Worm (Caenorhabditis elegans) whole organism, L1 larva: ENCODE results near the gene F18E9.8.
A peak's percentile ranks its signal among the peaks of the same experiment; 100 is the strongest.
"Not testable (repeated sequence)": the region's sequence is repeated elsewhere in the genome, so short reads cannot be mapped to it uniquely, and the experiment has no call there.

Source experiments
- C04F5.9 ChIP-seq: sonication (generic microtip); optimal IDR thresholded peaks from 2 replicates; lab custom pipeline; 2016; ENCODE audit warnings: missing genetic modification characterization, missing compliant biosample characterization
- C16A3.4 ChIP-seq: fragments of 150-350 bp; optimal IDR thresholded peaks from 2 replicates; lab custom pipeline; 2014; ENCODE audit warnings: missing biosample characterization, missing genetic modification characterization
- C34B4.2 ChIP-seq: sonication (generic microtip); optimal IDR thresholded peaks from 2 replicates; lab custom pipeline; 2017; ENCODE audit warnings: mild to moderate bottlenecking, missing genetic modification characterization, missing compliant biosample characterization
- ama-1 ChIP-seq: fragments of 150-350 bp; optimal IDR thresholded peaks from 2 replicates; lab custom pipeline; 2014
- blmp-1 ChIP-seq: fragments of 150-350 bp; optimal IDR thresholded peaks from 2 replicates; lab custom pipeline; 2014; ENCODE audit warnings: missing biosample characterization, missing genetic modification characterization
- ceh-82 ChIP-seq, 3 experiments: fragments of 150-350 bp in 1 of 3; sonication (generic microtip) in 2 of 3; optimal IDR thresholded peaks; 2 replicates each; lab custom pipeline; 2014 to 2017; ENCODE audit warnings: missing biosample characterization in 3 of 3, missing genetic modification characterization in 3 of 3
- ceh-90 ChIP-seq: sonication (generic microtip); optimal IDR thresholded peaks from 2 replicates; lab custom pipeline; 2016; ENCODE audit warnings: missing genetic modification characterization, missing compliant biosample characterization
- dpl-1 ChIP-seq, 3 experiments: fragments of 150-350 bp in 2 of 3; sonication (generic microtip) in 1 of 3; optimal IDR thresholded peaks; 2 replicates each; lab custom pipeline; 2014 to 2017; ENCODE audit warnings: missing biosample characterization in 3 of 3, missing genetic modification characterization in 3 of 3, missing genetic modification reagents in 3 of 3
- dsc-1 ChIP-seq: sonication (generic microtip); optimal IDR thresholded peaks from 2 replicates; lab custom pipeline; 2016; ENCODE audit warnings: mild to moderate bottlenecking, missing genetic modification characterization, missing compliant biosample characterization
- efl-1 ChIP-seq, 4 experiments: fragments of 150-350 bp; optimal IDR thresholded peaks in 3 of 4; peaks in 1 of 4; 1 replicate in 1 of 4; 2 replicates in 3 of 4; lab custom pipeline; 2014; ENCODE audit warnings: missing biosample characterization in 2 of 4, missing genetic modification characterization in 2 of 4, missing genetic modification reagents in 2 of 4
- elt-3 ChIP-seq, 6 experiments: fragments of 150-350 bp in 1 of 6; sonication (generic microtip); optimal IDR thresholded peaks; 2 replicates each; lab custom pipeline; 2017 to 2018; ENCODE audit warnings: missing biosample characterization in 6 of 6, missing genetic modification characterization in 6 of 6, inconsistent platforms in 1 of 6
- ets-5 ChIP-seq: fragments of 200-800 bp; sonication (Bioruptor generic); IDR thresholded peaks from 2 replicates; pipeline ENCODE4 v1.3.6; 2022; ENCODE audit warnings: missing genetic modification characterization, missing compliant biosample characterization
- fkh-4 ChIP-seq: sonication (generic microtip); optimal IDR thresholded peaks from 2 replicates; lab custom pipeline; 2016; ENCODE audit warnings: missing compliant biosample characterization, missing genetic modification characterization, borderline replicate concordance
- fkh-8 ChIP-seq: sonication (generic microtip); optimal IDR thresholded peaks from 2 replicates; lab custom pipeline; 2016; ENCODE audit warnings: mild to moderate bottlenecking, missing genetic modification characterization, missing compliant biosample characterization
- fos-1 ChIP-seq: fragments of 150-350 bp; optimal IDR thresholded peaks from 2 replicates; lab custom pipeline; 2014; ENCODE audit warnings: missing biosample characterization, missing genetic modification characterization
- grh-1 ChIP-seq: fragments of 200-800 bp; sonication (Bioruptor generic); IDR thresholded peaks from 2 replicates; pipeline ENCODE4 v1.3.6; 2022; ENCODE audit warnings: missing genetic modification reagents, missing genetic modification characterization, missing compliant biosample characterization
- hlh-4 ChIP-seq: sonication (generic microtip); optimal IDR thresholded peaks from 2 replicates; lab custom pipeline; 2016; ENCODE audit warnings: mild to moderate bottlenecking, missing genetic modification characterization, missing compliant biosample characterization
- hpl-2 ChIP-seq: fragments of 150-350 bp; optimal IDR thresholded peaks from 2 replicates; lab custom pipeline; 2014; ENCODE audit warnings: missing biosample characterization, missing genetic modification reagents, missing genetic modification characterization
- irx-1 ChIP-seq: sonication (generic microtip); optimal IDR thresholded peaks from 2 replicates; lab custom pipeline; 2016; ENCODE audit warnings: missing genetic modification characterization, missing compliant biosample characterization
- jun-1 ChIP-seq: fragments of 150-350 bp; optimal IDR thresholded peaks from 2 replicates; lab custom pipeline; 2014; ENCODE audit warnings: missing biosample characterization, missing genetic modification reagents, missing genetic modification characterization
- lin-14 ChIP-seq: fragments of 200-800 bp; sonication (Bioruptor generic); optimal IDR thresholded peaks from 2 replicates; lab custom pipeline; 2018; ENCODE audit warnings: mild to moderate bottlenecking, missing genetic modification characterization, moderate library complexity, missing compliant biosample characterization
- lin-35 ChIP-seq, 2 experiments: fragments of 150-350 bp; optimal IDR thresholded peaks; 2 replicates each; lab custom pipeline; 2014; ENCODE audit warnings: missing biosample characterization in 2 of 2, missing genetic modification characterization in 2 of 2, missing genetic modification reagents in 2 of 2
- lin-39 ChIP-seq: fragments of 150-350 bp; optimal IDR thresholded peaks from 2 replicates; lab custom pipeline; 2014; ENCODE audit warnings: missing biosample characterization, missing genetic modification reagents, missing genetic modification characterization
- lsy-2 ChIP-seq, 2 experiments: fragments of 150-350 bp; optimal IDR thresholded peaks; 2 replicates each; lab custom pipeline; 2014; ENCODE audit warnings: missing biosample characterization in 2 of 2, missing genetic modification characterization in 2 of 2
- mdl-1 ChIP-seq, 2 experiments: fragments of 150-350 bp; optimal IDR thresholded peaks; 2 replicates each; lab custom pipeline; 2014 to 2017; ENCODE audit warnings: missing biosample characterization in 2 of 2, missing genetic modification characterization in 2 of 2, inconsistent platforms in 1 of 2
- nhr-12 ChIP-seq: sonication (generic microtip); optimal IDR thresholded peaks from 2 replicates; lab custom pipeline; 2017; ENCODE audit warnings: missing biosample characterization, missing genetic modification characterization
- nhr-19 ChIP-seq: fragments of 200-800 bp; sonication (Bioruptor generic); conservative IDR thresholded peaks from 2 replicates; pipeline ENCODE4 v1.3.6; 2022; ENCODE audit warnings: missing genetic modification characterization, missing compliant biosample characterization
- nhr-20 ChIP-seq: sonication (generic microtip); optimal IDR thresholded peaks from 2 replicates; lab custom pipeline; 2016; ENCODE audit warnings: mild to moderate bottlenecking, missing genetic modification characterization, missing compliant biosample characterization
- nhr-237 ChIP-seq: fragments of 150-350 bp; optimal IDR thresholded peaks from 2 replicates; lab custom pipeline; 2014; ENCODE audit warnings: missing biosample characterization, missing genetic modification characterization
- nhr-76 ChIP-seq: sonication (generic microtip); optimal IDR thresholded peaks from 2 replicates; lab custom pipeline; 2017; ENCODE audit warnings: missing biosample characterization, missing genetic modification characterization
- nhr-77 ChIP-seq: fragments of 150-350 bp; optimal IDR thresholded peaks from 2 replicates; lab custom pipeline; 2014; ENCODE audit warnings: missing biosample characterization, missing genetic modification characterization
- nhr-84 ChIP-seq: sonication (generic microtip); optimal IDR thresholded peaks from 2 replicates; lab custom pipeline; 2017; ENCODE audit warnings: missing biosample characterization, missing genetic modification characterization
- pag-3 ChIP-seq: sonication (generic microtip); optimal IDR thresholded peaks from 2 replicates; lab custom pipeline; 2017; ENCODE audit warnings: missing genetic modification characterization, mild to moderate bottlenecking, missing compliant biosample characterization, antibody characterized with exemption, borderline replicate concordance; ENCODE audit not compliant: insufficient read depth
- rnt-1 ChIP-seq: sonication (generic microtip); optimal IDR thresholded peaks from 2 replicates; lab custom pipeline; 2016; ENCODE audit warnings: mild to moderate bottlenecking, missing genetic modification characterization, moderate library complexity, missing compliant biosample characterization
- skn-1 ChIP-seq: fragments of 150-350 bp; optimal IDR thresholded peaks from 2 replicates; lab custom pipeline; 2014; ENCODE audit warnings: missing biosample characterization, missing genetic modification characterization
- sox-4 ChIP-seq: sonication (generic microtip); optimal IDR thresholded peaks from 2 replicates; lab custom pipeline; 2016; ENCODE audit warnings: missing genetic modification characterization, missing compliant biosample characterization
- sptf-1 ChIP-seq: fragments of 150-350 bp; optimal IDR thresholded peaks from 2 replicates; lab custom pipeline; 2014; ENCODE audit warnings: missing biosample characterization, missing genetic modification characterization
- sup-37 ChIP-seq: fragments of 200-800 bp; sonication (Bioruptor generic); optimal IDR thresholded peaks from 2 replicates; lab custom pipeline; 2018; ENCODE audit warnings: mild to moderate bottlenecking, missing genetic modification characterization, missing compliant biosample characterization
- swsn-7 ChIP-seq: sonication (generic microtip); optimal IDR thresholded peaks from 2 replicates; lab custom pipeline; 2016; ENCODE audit warnings: missing genetic modification characterization, missing compliant biosample characterization
- tbx-2 ChIP-seq: sonication (generic microtip); optimal IDR thresholded peaks from 2 replicates; lab custom pipeline; 2016; ENCODE audit warnings: missing genetic modification characterization, missing compliant biosample characterization
- tlp-1 ChIP-seq: fragments of 150-350 bp; optimal IDR thresholded peaks from 2 replicates; lab custom pipeline; 2014; ENCODE audit warnings: missing biosample characterization, missing genetic modification characterization
- unc-130 ChIP-seq: fragments of 150-350 bp; optimal IDR thresholded peaks from 2 replicates; lab custom pipeline; 2017; ENCODE audit warnings: missing biosample characterization, missing genetic modification characterization, inconsistent platforms
- unc-30 ChIP-seq: sonication (generic microtip); optimal IDR thresholded peaks from 2 replicates; lab custom pipeline; 2017; ENCODE audit warnings: missing biosample characterization, missing genetic modification characterization
- unc-62 ChIP-seq: fragments of 150-350 bp; optimal IDR thresholded peaks from 2 replicates; lab custom pipeline; 2014; ENCODE audit warnings: missing biosample characterization, missing genetic modification reagents, missing genetic modification characterization
- unc-98 ChIP-seq: fragments of 200-800 bp; sonication (Bioruptor generic); IDR thresholded peaks from 2 replicates; pipeline ENCODE4 v1.3.6; 2022; ENCODE audit warnings: missing genetic modification characterization, missing compliant biosample characterization
- xbp-1 ChIP-seq: sonication (generic microtip); optimal IDR thresholded peaks from 2 replicates; lab custom pipeline; 2016; ENCODE audit warnings: missing genetic modification characterization, missing compliant biosample characterization
- ztf-11 ChIP-seq, 2 experiments: sonication (generic microtip); optimal IDR thresholded peaks; 2 replicates each; lab custom pipeline; 2016 to 2017; ENCODE audit warnings: missing genetic modification characterization in 2 of 2, missing biosample characterization in 1 of 2, missing compliant biosample characterization in 1 of 2
- ztf-4 ChIP-seq: fragments of 150-350 bp; optimal IDR thresholded peaks from 2 replicates; lab custom pipeline; 2014; ENCODE audit warnings: missing biosample characterization, missing genetic modification characterization

F18E9.8 gene

DNA sequence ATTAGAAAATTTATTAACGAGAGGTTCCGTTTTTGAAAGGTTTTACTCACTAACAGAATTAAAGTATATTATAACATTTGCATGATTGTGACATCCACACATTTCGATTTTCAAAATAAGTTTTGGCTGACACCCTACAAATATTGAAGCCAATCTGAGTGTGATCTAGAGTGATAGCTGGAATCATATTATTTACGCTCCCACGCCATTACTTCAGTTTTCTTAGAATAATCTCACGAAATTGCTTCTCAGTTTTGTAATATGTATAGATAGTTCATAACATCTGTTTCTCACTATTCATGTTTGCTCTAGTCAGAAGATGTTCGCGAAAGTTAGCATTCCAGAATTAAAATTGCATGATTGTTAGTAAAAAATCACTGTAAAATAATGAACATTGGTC is 30.9 kb upstream of the F18E9.8 start:
- TF ChIP-seq ceh-82 (tag; optimal IDR thresholded peaks at IDR 0.05; lab: Kevin White, UChicago) (no peak), fkh-8 (tag; lab: Kevin White, UChicago) (peak; percentile 55), fkh-4 (tag; lab: Kevin White, UChicago) (no peak), dsc-1 (tag; lab: Kevin White, UChicago) (peak; percentile 30), C16A3.4 (no peak)

DNA sequence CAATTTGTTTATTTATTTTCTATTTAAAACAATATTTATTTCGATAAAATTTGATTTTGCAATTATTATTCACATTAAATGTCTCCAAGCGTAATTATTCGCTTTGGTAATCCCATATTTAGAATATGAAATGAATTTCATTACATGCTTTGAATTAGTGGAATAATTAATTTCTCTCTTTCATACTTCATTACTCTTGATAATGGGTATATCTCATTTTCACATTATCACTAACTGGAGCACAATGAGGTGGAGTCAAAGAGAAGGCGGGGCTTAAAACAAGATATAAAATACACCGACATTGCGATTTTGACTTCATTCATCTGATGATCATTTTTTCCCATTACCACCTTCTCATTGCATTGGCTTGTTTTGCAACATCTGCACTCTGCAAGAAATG is 29.3 kb upstream of the F18E9.8 start, which contains the start of gene K01A12.4:
K01A12.4 (plus strand) TSS at position 301 of the 400 bp plus-strand sequence.
- TF ChIP-seq fos-1; unc-62 (GFP tag; lab: Kevin White, UChicago); nhr-84 (tag; lab: Kevin White, UChicago): not testable (repeated sequence)
- TF ChIP-seq, all 84 proteins: peak for 0; not testable (repeated sequence) for 84

DNA sequence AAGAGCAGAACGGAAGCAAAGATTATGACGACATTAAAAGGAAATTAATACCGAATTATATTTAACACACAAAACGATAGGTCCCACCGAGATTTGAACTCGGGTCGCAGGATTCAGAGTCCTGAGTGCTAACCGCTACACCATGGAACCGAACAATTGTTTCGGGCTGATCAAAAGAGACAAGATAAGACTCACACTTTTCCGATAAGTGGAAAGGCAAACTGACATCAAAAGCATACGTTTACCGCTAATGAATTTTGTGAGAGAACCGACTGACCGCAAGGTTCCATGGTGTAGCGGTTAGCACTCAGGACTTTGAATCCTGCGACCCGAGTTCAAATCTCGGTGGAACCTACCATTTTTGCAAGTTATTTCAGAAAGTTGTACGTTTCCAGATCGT is 27.4 kb upstream of the F18E9.8 start:
- TF ChIP-seq grh-1 = no peak
- peak; percentile 44 for TF ChIP-seq tbx-2
- peak; percentile 8 for TF ChIP-seq unc-130 (tag; lab: Kevin White, UChicago)
- no peak for TF ChIP-seq nhr-12
- TF ChIP-seq nhr-77 = peak; percentile 36
- no peak for TF ChIP-seq unc-30 (tag; lab: Kevin White, UChicago)
- TF ChIP-seq C34B4.2 (tag; lab: Kevin White, UChicago) = no peak
- TF ChIP-seq jun-1 (tag; lab: Kevin White, UChicago) = no peak
- TF ChIP-seq efl-1 (optimal IDR thresholded peaks at IDR 0.05; lab: Kevin White, UChicago) = no peak
- TF ChIP-seq efl-1 (GFP tag; optimal IDR thresholded peaks at IDR 0.05 in 1 of 2; lab: Kevin White, UChicago) = no peak
- TF ChIP-seq lsy-2 (tag; optimal IDR thresholded peaks at IDR 0.05; lab: Kevin White, UChicago) = peak; percentile 6 to 39
- no peak for TF ChIP-seq mdl-1 (tag; optimal IDR thresholded peaks at IDR 0.05; lab: Kevin White, UChicago)
- TF ChIP-seq blmp-1 (tag; lab: Kevin White, UChicago) = no peak
- no peak for TF ChIP-seq ama-1 (lab: Kevin White, UChicago)
- TF ChIP-seq elt-3 (tag; optimal IDR thresholded peaks at IDR 0.05; lab: Kevin White, UChicago) = peak in 2 of 6 experiments; percentile 10
- no peak for TF ChIP-seq fos-1
- peak in 2 of 3 experiments; percentile 11 to 23 for TF ChIP-seq ceh-82 (tag; optimal IDR thresholded peaks at IDR 0.05; lab: Kevin White, UChicago)
- no peak for TF ChIP-seq swsn-7
- no peak for TF ChIP-seq sptf-1
- no peak for TF ChIP-seq fkh-8 (tag; lab: Kevin White, UChicago)
- no peak for TF ChIP-seq sox-4
- no peak for TF ChIP-seq skn-1
- TF ChIP-seq tlp-1 (tag; lab: Kevin White, UChicago) = no peak
- TF ChIP-seq dpl-1 (GFP tag; optimal IDR thresholded peaks at IDR 0.05; lab: Kevin White, UChicago) = no peak
- no peak for TF ChIP-seq unc-98
- TF ChIP-seq ceh-90 (tag; lab: Kevin White, UChicago) = no peak
- peak; percentile 62 for TF ChIP-seq nhr-19 (GFP tag; lab: Robert Waterston, UW)
- TF ChIP-seq nhr-84 (tag; lab: Kevin White, UChicago) = no peak
- TF ChIP-seq hlh-4 (tag; lab: Kevin White, UChicago) = no peak
- no peak for TF ChIP-seq ztf-11 (tag; optimal IDR thresholded peaks at IDR 0.05; lab: Kevin White, UChicago)
- no peak for TF ChIP-seq xbp-1 (tag; lab: Kevin White, UChicago)
- no peak for TF ChIP-seq nhr-76 (tag; lab: Kevin White, UChicago)
- no peak for TF ChIP-seq lin-39 (tag; lab: Kevin White, UChicago)
- peak; percentile 73 for TF ChIP-seq rnt-1 (tag; lab: Kevin White, UChicago)
- TF ChIP-seq dsc-1 (tag; lab: Kevin White, UChicago) = no peak
- TF ChIP-seq irx-1 (tag; lab: Kevin White, UChicago) = no peak
- TF ChIP-seq lin-35 (GFP tag; optimal IDR thresholded peaks at IDR 0.05; lab: Kevin White, UChicago) = peak in 1 of 2 experiments; percentile 62
- TF ChIP-seq hpl-2 = no peak
- no peak for TF ChIP-seq ets-5
- no peak for TF ChIP-seq pag-3 (tag; lab: Kevin White, UChicago)
- TF ChIP-seq C04F5.9 (tag; lab: Kevin White, UChicago) = no peak
- no peak for TF ChIP-seq sup-37 (GFP tag; lab: Kevin White, UChicago)
- peak; percentile 26 for TF ChIP-seq lin-14 (GFP tag; lab: Kevin White, UChicago)
- peak; percentile 54 for TF ChIP-seq nhr-20 (tag; lab: Kevin White, UChicago)
- no peak for TF ChIP-seq ztf-4 (tag; lab: Kevin White, UChicago)
- no peak for TF ChIP-seq nhr-237
